Worm (Caenorhabditis elegans): ENCODE data around the gene ZK1240.11.

DNA sequence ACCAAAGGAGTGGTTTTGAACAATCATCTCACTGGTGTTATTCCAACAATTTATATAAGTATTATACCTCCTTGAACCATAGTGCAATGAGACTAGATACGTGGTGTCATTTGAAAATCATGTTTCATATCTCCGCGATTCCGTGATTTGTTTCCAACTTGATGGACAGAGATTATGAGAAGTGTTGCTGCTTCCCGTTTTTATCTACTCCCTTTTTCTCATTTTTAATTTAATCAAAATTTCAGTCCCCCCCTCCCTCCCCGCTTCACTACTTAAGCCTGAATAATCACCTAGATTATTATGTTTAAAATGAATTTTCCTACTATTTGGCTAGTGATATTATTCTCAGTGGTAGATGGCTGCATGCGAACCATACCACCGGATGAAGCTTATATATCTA lies 47.0 kb downstream of the ZK1240.11 start, which contains the start of gene F16G10.3:
- TF ChIP-seq dao-5 (tag; optimal IDR thresholded peaks at IDR 0.05) (no peak), W03F9.2 (tag; optimal IDR thresholded peaks at IDR 0.05) (no peak), him-1 (tag; optimal IDR thresholded peaks at IDR 0.05) (no peak)

All from whole organism, L4/young adult.